Worm (Caenorhabditis elegans): ENCODE measurements around the gene C40H5.2.

- no peak for TF ChIP-seq ztf-4 (tag; optimal IDR thresholded peaks at IDR 0.05)
- TF ChIP-seq lin-11 (tag; optimal IDR thresholded peaks at IDR 0.05): no peak
- no peak for TF ChIP-seq snpc-4 (tag; optimal IDR thresholded peaks at IDR 0.05)
- no peak for TF ChIP-seq lin-39 (tag; optimal IDR thresholded peaks at IDR 0.05)
- TF ChIP-seq unc-62 (GFP tag; optimal IDR thresholded peaks at IDR 0.05): no peak
- no peak for TF ChIP-seq F13H6.1 (tag; optimal IDR thresholded peaks at IDR 0.05)
- no peak for TF ChIP-seq aly-2 (tag; optimal IDR thresholded peaks at IDR 0.05)
- TF ChIP-seq fos-1 (tag; optimal IDR thresholded peaks at IDR 0.05): no peak
- no peak for TF ChIP-seq C34F6.9 (tag; optimal IDR thresholded peaks at IDR 0.05)
- no peak for TF ChIP-seq blmp-1 (tag; optimal IDR thresholded peaks at IDR 0.05; ENCODE audit: insufficient read depth)
- TF ChIP-seq elt-3 (tag; optimal IDR thresholded peaks at IDR 0.05): no peak
Measured at ce11 chrX:11702236-11702635, 43.6 kb upstream of the C40H5.2 start, which contains the start of gene C44C10.3.

Data from whole organism, L2 larva.